Worm (Caenorhabditis elegans) whole organism, L1 larva: ENCODE measurements around the gene nspc-4.
A peak's percentile ranks its signal among the peaks of the same experiment; 100 is the strongest.

ENCODE experiments used
- C16A3.4 ChIP-seq: fragments of 150-350 bp; optimal IDR thresholded peaks from 2 replicates; lab custom pipeline; 2014; ENCODE audit warnings: missing biosample characterization, missing genetic modification characterization
- F16B12.6 ChIP-seq: fragments of 150-350 bp; optimal IDR thresholded peaks from 2 replicates; lab custom pipeline; 2014; ENCODE audit warnings: missing biosample characterization, missing genetic modification characterization
- aly-2 ChIP-seq: fragments of 150-350 bp; optimal IDR thresholded peaks from 2 replicates; lab custom pipeline; 2014; ENCODE audit warnings: missing biosample characterization, missing genetic modification characterization
- blmp-1 ChIP-seq: fragments of 150-350 bp; optimal IDR thresholded peaks from 2 replicates; lab custom pipeline; 2014; ENCODE audit warnings: missing biosample characterization, missing genetic modification characterization
- ceh-82 ChIP-seq, 3 experiments: fragments of 150-350 bp in 1 of 3; sonication (generic microtip) in 2 of 3; optimal IDR thresholded peaks; 2 replicates each; lab custom pipeline; 2014 to 2017; ENCODE audit warnings: missing biosample characterization in 3 of 3, missing genetic modification characterization in 3 of 3
- ceh-88 ChIP-seq: fragments of 200-800 bp; sonication (Bioruptor generic); IDR thresholded peaks from 2 replicates; pipeline ENCODE4 v1.3.6; 2022; ENCODE audit warnings: missing genetic modification characterization, missing compliant biosample characterization
- ceh-90 ChIP-seq: sonication (generic microtip); optimal IDR thresholded peaks from 2 replicates; lab custom pipeline; 2016; ENCODE audit warnings: missing genetic modification characterization, missing compliant biosample characterization
- ces-1 ChIP-seq: fragments of 150-350 bp; optimal IDR thresholded peaks from 2 replicates; lab custom pipeline; 2014; ENCODE audit warnings: missing biosample characterization, missing genetic modification reagents, missing genetic modification characterization
- efl-1 ChIP-seq, 4 experiments: fragments of 150-350 bp; optimal IDR thresholded peaks in 3 of 4; peaks in 1 of 4; 1 replicate in 1 of 4; 2 replicates in 3 of 4; lab custom pipeline; 2014; ENCODE audit warnings: missing biosample characterization in 2 of 4, missing genetic modification characterization in 2 of 4, missing genetic modification reagents in 2 of 4
- egl-27 ChIP-seq, 2 experiments: fragments of 150-350 bp in 1 of 2; sonication (generic microtip); optimal IDR thresholded peaks; 3 replicates each; lab custom pipeline; 2017 to 2018; ENCODE audit warnings: missing biosample characterization in 2 of 2, missing genetic modification characterization in 2 of 2, missing genetic modification reagents in 2 of 2
- elt-2 ChIP-seq: sonication (generic microtip); optimal IDR thresholded peaks from 2 replicates; lab custom pipeline; 2016; ENCODE audit warnings: missing genetic modification characterization, mild to moderate bottlenecking, inconsistent platforms, missing compliant biosample characterization, missing genetic modification reagents
- elt-3 ChIP-seq, 6 experiments: fragments of 150-350 bp in 1 of 6; sonication (generic microtip); optimal IDR thresholded peaks; 2 replicates each; lab custom pipeline; 2017 to 2018; ENCODE audit warnings: missing biosample characterization in 6 of 6, missing genetic modification characterization in 6 of 6, inconsistent platforms in 1 of 6
- fkh-10 ChIP-seq: sonication (generic microtip); optimal IDR thresholded peaks from 2 replicates; lab custom pipeline; 2017; ENCODE audit warnings: missing biosample characterization, missing genetic modification reagents, missing genetic modification characterization
- fkh-4 ChIP-seq: sonication (generic microtip); optimal IDR thresholded peaks from 2 replicates; lab custom pipeline; 2016; ENCODE audit warnings: missing compliant biosample characterization, missing genetic modification characterization, borderline replicate concordance
- hlh-17 ChIP-seq: fragments of 200-800 bp; sonication (Bioruptor generic); optimal IDR thresholded peaks from 2 replicates; lab custom pipeline; 2018; ENCODE audit warnings: missing genetic modification characterization, mild to moderate bottlenecking, missing compliant biosample characterization, moderate library complexity, borderline replicate concordance
- irx-1 ChIP-seq: sonication (generic microtip); optimal IDR thresholded peaks from 2 replicates; lab custom pipeline; 2016; ENCODE audit warnings: missing genetic modification characterization, missing compliant biosample characterization
- jun-1 ChIP-seq: fragments of 150-350 bp; optimal IDR thresholded peaks from 2 replicates; lab custom pipeline; 2014; ENCODE audit warnings: missing biosample characterization, missing genetic modification reagents, missing genetic modification characterization
- lin-14 ChIP-seq: fragments of 200-800 bp; sonication (Bioruptor generic); optimal IDR thresholded peaks from 2 replicates; lab custom pipeline; 2018; ENCODE audit warnings: mild to moderate bottlenecking, missing genetic modification characterization, moderate library complexity, missing compliant biosample characterization
- lin-35 ChIP-seq, 2 experiments: fragments of 150-350 bp; optimal IDR thresholded peaks; 2 replicates each; lab custom pipeline; 2014; ENCODE audit warnings: missing biosample characterization in 2 of 2, missing genetic modification characterization in 2 of 2, missing genetic modification reagents in 2 of 2
- lir-3 ChIP-seq: sonication (generic microtip); optimal IDR thresholded peaks from 2 replicates; lab custom pipeline; 2016; ENCODE audit warnings: mild to moderate bottlenecking, missing genetic modification characterization, moderate library complexity, missing compliant biosample characterization; ENCODE audit not compliant: poor library complexity
- lsy-2 ChIP-seq, 2 experiments: fragments of 150-350 bp; optimal IDR thresholded peaks; 2 replicates each; lab custom pipeline; 2014; ENCODE audit warnings: missing biosample characterization in 2 of 2, missing genetic modification characterization in 2 of 2
- mab-9 ChIP-seq: fragments of 200-800 bp; sonication (Bioruptor generic); IDR thresholded peaks from 2 replicates; pipeline ENCODE4 v1.3.6; 2022; ENCODE audit warnings: missing genetic modification reagents, missing genetic modification characterization, missing compliant biosample characterization
- mdl-1 ChIP-seq, 2 experiments: fragments of 150-350 bp; optimal IDR thresholded peaks; 2 replicates each; lab custom pipeline; 2014 to 2017; ENCODE audit warnings: missing biosample characterization in 2 of 2, missing genetic modification characterization in 2 of 2, inconsistent platforms in 1 of 2
- nhr-11 ChIP-seq: fragments of 150-350 bp; optimal IDR thresholded peaks from 2 replicates; lab custom pipeline; 2014; ENCODE audit warnings: missing biosample characterization, missing genetic modification characterization
- nhr-20 ChIP-seq: sonication (generic microtip); optimal IDR thresholded peaks from 2 replicates; lab custom pipeline; 2016; ENCODE audit warnings: mild to moderate bottlenecking, missing genetic modification characterization, missing compliant biosample characterization
- nhr-71 ChIP-seq: sonication (generic microtip); optimal IDR thresholded peaks from 2 replicates; lab custom pipeline; 2016; ENCODE audit warnings: mild to moderate bottlenecking, missing genetic modification characterization, moderate library complexity, missing compliant biosample characterization
- nhr-76 ChIP-seq: sonication (generic microtip); optimal IDR thresholded peaks from 2 replicates; lab custom pipeline; 2017; ENCODE audit warnings: missing biosample characterization, missing genetic modification characterization
- nhr-77 ChIP-seq: fragments of 150-350 bp; optimal IDR thresholded peaks from 2 replicates; lab custom pipeline; 2014; ENCODE audit warnings: missing biosample characterization, missing genetic modification characterization
- nhr-85 ChIP-seq: sonication (generic microtip); peaks from one replicate; lab custom pipeline; 2016; ENCODE audit warnings: missing genetic modification characterization, inconsistent platforms, missing compliant biosample characterization
- nhr-90 ChIP-seq: sonication (generic microtip); optimal IDR thresholded peaks from 2 replicates; lab custom pipeline; 2016; ENCODE audit warnings: mild to moderate bottlenecking, missing genetic modification characterization, missing compliant biosample characterization; ENCODE audit not compliant: poor library complexity
- rnt-1 ChIP-seq: sonication (generic microtip); optimal IDR thresholded peaks from 2 replicates; lab custom pipeline; 2016; ENCODE audit warnings: mild to moderate bottlenecking, missing genetic modification characterization, moderate library complexity, missing compliant biosample characterization
- snu-23 ChIP-seq: sonication (generic microtip); optimal IDR thresholded peaks from 2 replicates; lab custom pipeline; 2016; ENCODE audit warnings: missing genetic modification characterization, missing compliant biosample characterization
- sox-4 ChIP-seq: sonication (generic microtip); optimal IDR thresholded peaks from 2 replicates; lab custom pipeline; 2016; ENCODE audit warnings: missing genetic modification characterization, missing compliant biosample characterization
- swsn-7 ChIP-seq: sonication (generic microtip); optimal IDR thresholded peaks from 2 replicates; lab custom pipeline; 2016; ENCODE audit warnings: missing genetic modification characterization, missing compliant biosample characterization
- tbx-2 ChIP-seq: sonication (generic microtip); optimal IDR thresholded peaks from 2 replicates; lab custom pipeline; 2016; ENCODE audit warnings: missing genetic modification characterization, missing compliant biosample characterization
- tlp-1 ChIP-seq: fragments of 150-350 bp; optimal IDR thresholded peaks from 2 replicates; lab custom pipeline; 2014; ENCODE audit warnings: missing biosample characterization, missing genetic modification characterization
- unc-130 ChIP-seq: fragments of 150-350 bp; optimal IDR thresholded peaks from 2 replicates; lab custom pipeline; 2017; ENCODE audit warnings: missing biosample characterization, missing genetic modification characterization, inconsistent platforms
- unc-98 ChIP-seq: fragments of 200-800 bp; sonication (Bioruptor generic); IDR thresholded peaks from 2 replicates; pipeline ENCODE4 v1.3.6; 2022; ENCODE audit warnings: missing genetic modification characterization, missing compliant biosample characterization
- zag-1 ChIP-seq: fragments of 150-350 bp; optimal IDR thresholded peaks from 2 replicates; lab custom pipeline; 2014; ENCODE audit warnings: missing biosample characterization, missing genetic modification characterization
- zip-4 ChIP-seq: fragments of 200-800 bp; sonication (Bioruptor generic); optimal IDR thresholded peaks from 2 replicates; lab custom pipeline; 2018; ENCODE audit warnings: mild to moderate bottlenecking, missing genetic modification characterization, moderate library complexity, missing compliant biosample characterization
- ztf-11 ChIP-seq, 2 experiments: sonication (generic microtip); optimal IDR thresholded peaks; 2 replicates each; lab custom pipeline; 2016 to 2017; ENCODE audit warnings: missing genetic modification characterization in 2 of 2, missing biosample characterization in 1 of 2, missing compliant biosample characterization in 1 of 2
- ztf-4 ChIP-seq: fragments of 150-350 bp; optimal IDR thresholded peaks from 2 replicates; lab custom pipeline; 2014; ENCODE audit warnings: missing biosample characterization, missing genetic modification characterization

The nspc-4 gene

ce11 chrX:8566521-8567032 lies 28.4 kb upstream of the nspc-4 start (continued):
- TF ChIP-seq elt-2 (no peak), lin-14 (GFP tag; lab: Kevin White, UChicago) (no peak), jun-1 (tag; lab: Kevin White, UChicago) (no peak), ztf-4 (tag; lab: Kevin White, UChicago) (no peak), ztf-11 (tag; optimal IDR thresholded peaks at IDR 0.05; lab: Kevin White, UChicago) (no peak), sox-4 (tag; lab: Kevin White, UChicago) (peak; percentile 39), nhr-71 (tag; lab: Kevin White, UChicago) (peak; percentile 54), elt-3 (tag; optimal IDR thresholded peaks at IDR 0.05; lab: Kevin White, UChicago) (no peak), fkh-4 (tag; lab: Kevin White, UChicago) (no peak), tlp-1 (tag; lab: Kevin White, UChicago) (no peak), C16A3.4 (tag; lab: Kevin White, UChicago) (no peak), ceh-88 (no peak), lin-35 (GFP tag; optimal IDR thresholded peaks at IDR 0.05; lab: Kevin White, UChicago) (no peak), hlh-17 (no peak), nhr-11 (tag; lab: Kevin White, UChicago) (peak; percentile 42), lir-3 (tag; lab: Kevin White, UChicago) (no peak), blmp-1 (tag; lab: Kevin White, UChicago) (no peak), zag-1 (tag; lab: Kevin White, UChicago) (no peak), swsn-7 (tag; lab: Kevin White, UChicago) (no peak)

- TF ChIP-seq egl-27 (tag; optimal IDR thresholded peaks at IDR 0.05; lab: Kevin White, UChicago): no peak
- TF ChIP-seq ztf-11 (tag; optimal IDR thresholded peaks at IDR 0.05; lab: Kevin White, UChicago): no peak
- TF ChIP-seq lir-3 (tag; lab: Kevin White, UChicago): no peak
- TF ChIP-seq tbx-2 (tag; lab: Kevin White, UChicago): no peak
- no peak for TF ChIP-seq ceh-88
- peak; percentile 56 for TF ChIP-seq lin-14 (GFP tag; lab: Kevin White, UChicago)
- no peak for TF ChIP-seq ces-1 (GFP tag; lab: Kevin White, UChicago)
- TF ChIP-seq nhr-90 (tag; lab: Kevin White, UChicago): no peak
- TF ChIP-seq blmp-1 (tag; lab: Kevin White, UChicago): peak; percentile 89
- TF ChIP-seq nhr-77 (tag; lab: Kevin White, UChicago): no peak
- no peak for TF ChIP-seq nhr-20 (tag; lab: Kevin White, UChicago)
- TF ChIP-seq elt-3 (tag; optimal IDR thresholded peaks at IDR 0.05; lab: Kevin White, UChicago): no peak
- peak; percentile 1 for TF ChIP-seq snu-23
- peak in 1 of 3 experiments; percentile 6 for TF ChIP-seq ceh-82 (tag; optimal IDR thresholded peaks at IDR 0.05; lab: Kevin White, UChicago)
- peak; percentile 15 for TF ChIP-seq ztf-4 (tag; lab: Kevin White, UChicago)
- TF ChIP-seq mdl-1 (tag; optimal IDR thresholded peaks at IDR 0.05; lab: Kevin White, UChicago): no peak
- TF ChIP-seq C16A3.4 (tag; lab: Kevin White, UChicago): no peak
- no peak for TF ChIP-seq aly-2 (tag; lab: Kevin White, UChicago)
- no peak for TF ChIP-seq jun-1 (tag; lab: Kevin White, UChicago)
- no peak for TF ChIP-seq unc-98
- TF ChIP-seq, all 84 proteins: peak for 5
Measured at ce11 chrX:8565810-8566416, 27.8 kb upstream of the nspc-4 start.

- peak; percentile 1 for TF ChIP-seq rnt-1 (tag; lab: Kevin White, UChicago)
- TF ChIP-seq unc-130 (tag; lab: Kevin White, UChicago): no peak
- no peak for TF ChIP-seq F16B12.6 (tag; lab: Kevin White, UChicago)
- TF ChIP-seq fkh-10 (GFP tag; lab: Kevin White, UChicago): no peak
- TF ChIP-seq ceh-90 (tag; lab: Kevin White, UChicago): no peak
- no peak for TF ChIP-seq lsy-2 (tag; optimal IDR thresholded peaks at IDR 0.05; lab: Kevin White, UChicago)
- TF ChIP-seq blmp-1 (tag; lab: Kevin White, UChicago): peak; percentile 80
- TF ChIP-seq nhr-76 (tag; lab: Kevin White, UChicago): no peak
- TF ChIP-seq efl-1 (optimal IDR thresholded peaks at IDR 0.05; lab: Kevin White, UChicago): no peak
- no peak for TF ChIP-seq efl-1 (GFP tag; optimal IDR thresholded peaks at IDR 0.05 in 1 of 2; lab: Kevin White, UChicago)
- no peak for TF ChIP-seq zip-4 (GFP tag; lab: Kevin White, UChicago)
- no peak for TF ChIP-seq mab-9 (GFP tag; lab: Robert Waterston, UW)
- TF ChIP-seq lin-35 (GFP tag; optimal IDR thresholded peaks at IDR 0.05; lab: Kevin White, UChicago): peak in 1 of 2 experiments; percentile 0
- peak; percentile 27 for TF ChIP-seq lin-14 (GFP tag; lab: Kevin White, UChicago)
- TF ChIP-seq egl-27 (tag; optimal IDR thresholded peaks at IDR 0.05; lab: Kevin White, UChicago): no peak
- TF ChIP-seq nhr-85 (tag; lab: Kevin White, UChicago): peak; percentile 24
- no peak for TF ChIP-seq irx-1
- peak; percentile 17 for TF ChIP-seq nhr-20 (tag; lab: Kevin White, UChicago)
Measured at ce11 chrX:8564451-8564795, 26.3 kb upstream of the nspc-4 start.
